Worm (Caenorhabditis elegans) whole organism, young adult: ENCODE data around the gene str-7.

ENCODE experiments used
- ama-1 ChIP-seq, 3 experiments: fragments of 150-350 bp in 1 of 3; sonication (generic microtip) in 2 of 3; optimal IDR thresholded peaks; 2 replicates each; lab custom pipeline; 2014 to 2018; ENCODE audit warnings: missing biosample characterization in 2 of 3, missing genetic modification characterization in 2 of 3, missing genetic modification reagents in 2 of 3
- egl-18 ChIP-seq: fragments of 200-800 bp; sonication (Bioruptor generic); IDR thresholded peaks from 2 replicates; pipeline ENCODE4 v1.3.6; 2022; ENCODE audit warnings: missing genetic modification reagents, missing genetic modification characterization, missing compliant biosample characterization
- him-1 ChIP-seq: sonication (generic microtip); optimal IDR thresholded peaks from 2 replicates; lab custom pipeline; 2016; ENCODE audit warnings: missing genotype, missing genetic modification reagents, missing genetic modification characterization, missing compliant biosample characterization
- lin-26 ChIP-seq: fragments of 200-800 bp; sonication (Bioruptor generic); IDR thresholded peaks from 2 replicates; pipeline ENCODE4 v1.3.6; 2022; ENCODE audit warnings: missing genetic modification reagents, missing genetic modification characterization, missing compliant biosample characterization
- madf-3 ChIP-seq: fragments of 200-800 bp; sonication (Bioruptor generic); IDR thresholded peaks from 2 replicates; pipeline ENCODE4 v1.3.6; 2022; ENCODE audit warnings: missing genetic modification reagents, missing genetic modification characterization, missing compliant biosample characterization
- snpc-4 ChIP-seq, 5 experiments: fragments of 150-350 bp in 1 of 5; sonication (generic microtip) in 4 of 5; optimal IDR thresholded peaks; 2 replicates each; lab custom pipeline; 2014 to 2018; ENCODE audit warnings: missing genetic modification characterization in 5 of 5, missing biosample characterization in 3 of 5, antibody characterized with exemption in 2 of 5, mild to moderate bottlenecking in 2 of 5, missing compliant biosample characterization in 2 of 5, missing genotype in 2 of 5, moderate library complexity in 2 of 5, missing genetic modification reagents in 1 of 5
- ztf-3 ChIP-seq: fragments of 200-800 bp; sonication (Bioruptor generic); optimal IDR thresholded peaks from 2 replicates; lab custom pipeline; 2018; ENCODE audit warnings: mild to moderate bottlenecking, missing genetic modification characterization, missing compliant biosample characterization

- TF ChIP-seq egl-18 (GFP tag; lab: Robert Waterston, UW) (no peak), snpc-4 (GFP tag; optimal IDR thresholded peaks at IDR 0.05; lab: Kevin White, UChicago) (no peak), snpc-4 (tag; optimal IDR thresholded peaks at IDR 0.05; lab: Kevin White, UChicago) (no peak), madf-3 (GFP tag; lab: Robert Waterston, UW) (no peak), lin-26 (GFP tag; lab: Robert Waterston, UW) (no peak), him-1 (tag; lab: Kevin White, UChicago) (no peak), ztf-3 (GFP tag; lab: Kevin White, UChicago) (no peak), ama-1 (optimal IDR thresholded peaks at IDR 0.05; lab: Kevin White, UChicago) (no peak), ama-1 (GFP tag; optimal IDR thresholded peaks at IDR 0.05; lab: Kevin White, UChicago) (no peak)
Observed at ce11 chrV:16057010-16057463, 42.3 kb downstream of the str-7 start, which contains the start of gene F14H3.5.
